Fruit fly (Drosophila melanogaster) whole organism, embryonic: ENCODE measurements around the gene Tis11.
A peak's percentile ranks its signal among the peaks of the same experiment; 100 is the strongest.

Experiments
- Aef1 ChIP-seq: fragments of 200-800 bp; sonication (Bioruptor generic); IDR thresholded peaks from 3 replicates; pipeline ENCODE4 v1.3.6; 2022; ENCODE audit warnings: missing biosample characterization, missing genetic modification characterization
- CG10959 ChIP-seq: fragments of 200-800 bp; sonication (Bioruptor generic); IDR thresholded peaks from 2 replicates; pipeline ENCODE4 v1.3.6; 2022; ENCODE audit warnings: missing biosample characterization, missing genetic modification characterization
- CG11093 ChIP-seq: fragments of 200-800 bp; sonication (Bioruptor generic); IDR thresholded peaks from 3 replicates; pipeline ENCODE4 v1.3.6; 2022; ENCODE audit warnings: missing biosample characterization, missing genetic modification characterization
- CG11247 ChIP-seq: fragments of 200-800 bp; sonication (Bioruptor generic); IDR thresholded peaks from 2 replicates; pipeline ENCODE4 v1.3.6; 2022; ENCODE audit warnings: missing biosample characterization, missing genetic modification characterization
- CG12659 ChIP-seq: fragments of 200-800 bp; sonication (Bioruptor generic); optimal IDR thresholded peaks from 3 replicates; lab custom pipeline; 2017; ENCODE audit warnings: mild to moderate bottlenecking, missing biosample characterization, missing genetic modification reagents, missing genetic modification characterization
- CG12769 ChIP-seq: fragments of 200-800 bp; sonication (Bioruptor generic); optimal IDR thresholded peaks from 2 replicates; lab custom pipeline; 2019; ENCODE audit warnings: missing biosample characterization, mild to moderate bottlenecking, missing genetic modification characterization, moderate library complexity
- CG13123 ChIP-seq: fragments of 200-800 bp; sonication (Bioruptor generic); optimal IDR thresholded peaks from 2 replicates; lab custom pipeline; 2016; ENCODE audit warnings: missing biosample characterization, missing genetic modification characterization
- CG13287 ChIP-seq: fragments of 200-800 bp; sonication (Bioruptor generic); IDR thresholded peaks from 2 replicates; pipeline ENCODE4 v1.3.6; 2022; ENCODE audit warnings: missing biosample characterization, missing genetic modification characterization; ENCODE audit not compliant: partially characterized antibody
- CG14667 ChIP-seq: fragments of 200-800 bp; sonication (Bioruptor generic); IDR thresholded peaks from 2 replicates; pipeline ENCODE4 v1.3.6; 2022; ENCODE audit warnings: missing biosample characterization, missing genetic modification characterization
- CG15073 ChIP-seq: fragments of 200-800 bp; sonication (Bioruptor generic); optimal IDR thresholded peaks from 2 replicates; lab custom pipeline; 2016; ENCODE audit warnings: missing biosample characterization, missing genetic modification characterization
- CG1529 ChIP-seq: fragments of 200-800 bp; sonication (Bioruptor generic); optimal IDR thresholded peaks from 3 replicates; lab custom pipeline; 2018; ENCODE audit warnings: missing biosample characterization, missing genetic modification characterization
- CG15514 ChIP-seq: fragments of 200-800 bp; sonication (Bioruptor generic); optimal IDR thresholded peaks from 3 replicates; lab custom pipeline; 2017; ENCODE audit warnings: missing biosample characterization, missing genetic modification characterization, mild to moderate bottlenecking, moderate library complexity, missing genetic modification reagents
- CG16779 ChIP-seq: fragments of 200-800 bp; sonication (Bioruptor generic); IDR thresholded peaks from 2 replicates; pipeline ENCODE4 v1.3.6; 2022; ENCODE audit warnings: missing biosample characterization, missing genetic modification characterization
- CG17359 ChIP-seq: fragments of 200-800 bp; sonication (Bioruptor generic); optimal IDR thresholded peaks from 3 replicates; lab custom pipeline; 2018; ENCODE audit warnings: missing biosample characterization, mild to moderate bottlenecking, missing genetic modification characterization, moderate library complexity
- CG17829 ChIP-seq: fragments of 200-800 bp; optimal IDR thresholded peaks from 2 replicates; lab custom pipeline; 2019; ENCODE audit warnings: missing biosample characterization, mild to moderate bottlenecking, missing genetic modification characterization, moderate library complexity
- CG33557 ChIP-seq: fragments of 200-800 bp; sonication (Bioruptor generic); optimal IDR thresholded peaks from 2 replicates; lab custom pipeline; 2019; ENCODE audit warnings: missing biosample characterization, mild to moderate bottlenecking, missing genetic modification characterization, moderate library complexity
- CG3726 ChIP-seq: fragments of 200-800 bp; sonication (Bioruptor generic); IDR thresholded peaks from 3 replicates; pipeline ENCODE4, ENCODE4 v1.3.6; 2022; ENCODE audit warnings: missing biosample characterization, missing genetic modification characterization
- CG4854 ChIP-seq: fragments of 200-800 bp; sonication (Bioruptor generic); optimal IDR thresholded peaks from 2 replicates; lab custom pipeline; 2016; ENCODE audit warnings: missing biosample characterization, missing genetic modification characterization, inconsistent platforms
- CG6175 ChIP-seq: fragments of 200-800 bp; sonication (Bioruptor generic); IDR thresholded peaks from 3 replicates; pipeline ENCODE4 v1.3.6; 2022; ENCODE audit warnings: missing biosample characterization, missing genetic modification characterization
- CG6765 ChIP-seq: fragments of 200-800 bp; sonication (Bioruptor generic); optimal IDR thresholded peaks from 3 replicates; lab custom pipeline; 2017; ENCODE audit warnings: missing biosample characterization, mild to moderate bottlenecking, missing genetic modification characterization
- CG6791 ChIP-seq: fragments of 200-800 bp; sonication (Bioruptor generic); IDR thresholded peaks from 3 replicates; pipeline ENCODE4 v1.3.6; 2022; ENCODE audit warnings: missing biosample characterization, missing genetic modification characterization; ENCODE audit not compliant: partially characterized antibody
- CG7357 ChIP-seq: fragments of 200-800 bp; sonication (Bioruptor generic); IDR thresholded peaks from 3 replicates; pipeline ENCODE4 v1.3.6; 2022; ENCODE audit warnings: missing biosample characterization, missing genetic modification characterization
- Chrac-16 ChIP-seq: fragments of 200-800 bp; sonication (Bioruptor generic); optimal IDR thresholded peaks from 3 replicates; lab custom pipeline; 2016; ENCODE audit warnings: missing biosample characterization, missing genetic modification characterization
- D ChIP-seq, 2 experiments: fragments of 200-800 bp in 1 of 2; fragments of >200 bp in 1 of 2; sonication (Bioruptor generic) in 1 of 2; optimal IDR thresholded peaks; 2 replicates in 1 of 2; 3 replicates in 1 of 2; lab custom pipeline; 2017; ENCODE audit warnings: mild to moderate bottlenecking in 1 of 2, missing biosample characterization in 1 of 2, missing genetic modification characterization in 1 of 2, missing genetic modification reagents in 1 of 2
- Dbx ChIP-seq: fragments of 200-800 bp; sonication (Bioruptor generic); IDR thresholded peaks from 3 replicates; pipeline ENCODE4 v1.3.6; 2022; ENCODE audit warnings: missing biosample characterization, missing genetic modification characterization
- Dek ChIP-seq: fragments of 200-800 bp; sonication (Bioruptor generic); optimal IDR thresholded peaks from 3 replicates; lab custom pipeline; 2019; ENCODE audit warnings: missing biosample characterization, mild to moderate bottlenecking, missing genetic modification characterization, moderate library complexity
- E2f1 ChIP-seq: fragments of 200-800 bp; sonication (Bioruptor generic); IDR thresholded peaks from 2 replicates; pipeline ENCODE4 v1.3.6; 2022; ENCODE audit warnings: missing biosample characterization, missing genetic modification characterization
- Hr39 ChIP-seq: fragments of >200 bp; optimal IDR thresholded peaks from 2 replicates; lab custom pipeline; 2017
- Jarid2 ChIP-seq: fragments of 200-800 bp; sonication (Bioruptor generic); optimal IDR thresholded peaks from 3 replicates; lab custom pipeline; 2017; ENCODE audit warnings: mild to moderate bottlenecking, missing biosample characterization, missing genetic modification reagents, missing genetic modification characterization
- Kr ChIP-seq: fragments of 200-800 bp; sonication (Bioruptor generic); optimal IDR thresholded peaks from 2 replicates; lab custom pipeline; 2017; ENCODE audit warnings: missing biosample characterization, mild to moderate bottlenecking, missing genetic modification characterization
- NC2α ChIP-seq: fragments of 200-800 bp; sonication (Bioruptor generic); optimal IDR thresholded peaks from 2 replicates; lab custom pipeline; 2016; ENCODE audit warnings: missing biosample characterization, missing genetic modification characterization
- Poxn ChIP-seq: fragments of 200-800 bp; sonication (Bioruptor generic); IDR thresholded peaks from 2 replicates; pipeline ENCODE4 v1.3.6; 2022; ENCODE audit warnings: missing biosample characterization, missing genetic modification characterization
- Sox102F ChIP-seq: fragments of 200-800 bp; sonication (Bioruptor generic); optimal IDR thresholded peaks from 2 replicates; lab custom pipeline; 2018; ENCODE audit warnings: missing biosample characterization, mild to moderate bottlenecking, missing genetic modification characterization, moderate library complexity
- bigmax ChIP-seq: fragments of 200-800 bp; sonication (Bioruptor generic); optimal IDR thresholded peaks from 2 replicates; lab custom pipeline; 2018; ENCODE audit warnings: missing biosample characterization, mild to moderate bottlenecking, missing genetic modification characterization
- bowl ChIP-seq: fragments of 200-800 bp; sonication (Bioruptor generic); IDR thresholded peaks from 2 replicates; pipeline ENCODE4 v1.3.6; 2022; ENCODE audit warnings: missing biosample characterization, missing genetic modification characterization
- cato ChIP-seq: fragments of 200-800 bp; sonication (Bioruptor generic); optimal IDR thresholded peaks from 2 replicates; lab custom pipeline; 2016; ENCODE audit warnings: missing biosample characterization, missing genetic modification characterization, borderline replicate concordance
- chn ChIP-seq: fragments of 200-800 bp; sonication (Bioruptor generic); optimal IDR thresholded peaks from 2 replicates; lab custom pipeline; 2016; ENCODE audit warnings: missing biosample characterization, missing genetic modification characterization
- corto ChIP-seq: fragments of 200-800 bp; sonication (Bioruptor generic); optimal IDR thresholded peaks from 2 replicates; lab custom pipeline; 2016; ENCODE audit warnings: missing biosample characterization, mild to moderate bottlenecking, missing genetic modification characterization, moderate library complexity
- crc ChIP-seq: fragments of 200-800 bp; sonication (Bioruptor generic); optimal IDR thresholded peaks from 2 replicates; lab custom pipeline; 2016; ENCODE audit warnings: missing biosample characterization, missing genetic modification characterization
- fd64A ChIP-seq: fragments of 200-800 bp; sonication (Bioruptor generic); optimal IDR thresholded peaks from 3 replicates; lab custom pipeline; 2018; ENCODE audit warnings: missing biosample characterization, mild to moderate bottlenecking, missing genetic modification characterization
- gro ChIP-seq: fragments of 200-800 bp; sonication (Bioruptor generic); optimal IDR thresholded peaks from 2 replicates; lab custom pipeline; 2016; ENCODE audit warnings: missing biosample characterization, missing genetic modification characterization
- gsb ChIP-seq: fragments of 200-800 bp; sonication (Bioruptor generic); IDR thresholded peaks from 2 replicates; pipeline ENCODE4 v1.3.6; 2022; ENCODE audit warnings: missing biosample characterization, missing genetic modification characterization
- hth ChIP-seq: fragments of >200 bp; optimal IDR thresholded peaks from 2 replicates; lab custom pipeline; 2017; ENCODE audit warnings: inconsistent platforms
- klu ChIP-seq: fragments of 200-800 bp; sonication (Bioruptor generic); IDR thresholded peaks from 2 replicates; pipeline ENCODE4 v1.3.6; 2022; ENCODE audit warnings: missing biosample characterization, missing genetic modification characterization
- knrl ChIP-seq: fragments of 200-800 bp; sonication (Bioruptor generic); IDR thresholded peaks from 3 replicates; pipeline ENCODE4 v1.3.6; 2022; ENCODE audit warnings: missing biosample characterization, missing genetic modification characterization; ENCODE audit not compliant: partially characterized antibody
- oc ChIP-seq: fragments of 200-800 bp; sonication (Bioruptor generic); optimal IDR thresholded peaks from 2 replicates; lab custom pipeline; 2018; ENCODE audit warnings: missing biosample characterization, mild to moderate bottlenecking, missing genetic modification characterization, moderate library complexity
- pho ChIP-seq: fragments of 200-800 bp; sonication (Bioruptor generic); optimal IDR thresholded peaks from 2 replicates; lab custom pipeline; 2016; ENCODE audit warnings: missing biosample characterization, missing genetic modification characterization
- slp2 ChIP-seq: fragments of 200-800 bp; sonication (Bioruptor generic); optimal IDR thresholded peaks from 2 replicates; lab custom pipeline; 2016; ENCODE audit warnings: missing biosample characterization, missing genetic modification characterization
- tin ChIP-seq: fragments of 200-800 bp; sonication (Bioruptor generic); optimal IDR thresholded peaks from 3 replicates; lab custom pipeline; 2016; ENCODE audit warnings: missing biosample characterization, missing genetic modification characterization
- vfl ChIP-seq: fragments of 200-800 bp; sonication (Bioruptor generic); optimal IDR thresholded peaks from 2 replicates; lab custom pipeline; 2016; ENCODE audit warnings: missing biosample characterization, missing genetic modification characterization

The Tis11 gene

DNA sequence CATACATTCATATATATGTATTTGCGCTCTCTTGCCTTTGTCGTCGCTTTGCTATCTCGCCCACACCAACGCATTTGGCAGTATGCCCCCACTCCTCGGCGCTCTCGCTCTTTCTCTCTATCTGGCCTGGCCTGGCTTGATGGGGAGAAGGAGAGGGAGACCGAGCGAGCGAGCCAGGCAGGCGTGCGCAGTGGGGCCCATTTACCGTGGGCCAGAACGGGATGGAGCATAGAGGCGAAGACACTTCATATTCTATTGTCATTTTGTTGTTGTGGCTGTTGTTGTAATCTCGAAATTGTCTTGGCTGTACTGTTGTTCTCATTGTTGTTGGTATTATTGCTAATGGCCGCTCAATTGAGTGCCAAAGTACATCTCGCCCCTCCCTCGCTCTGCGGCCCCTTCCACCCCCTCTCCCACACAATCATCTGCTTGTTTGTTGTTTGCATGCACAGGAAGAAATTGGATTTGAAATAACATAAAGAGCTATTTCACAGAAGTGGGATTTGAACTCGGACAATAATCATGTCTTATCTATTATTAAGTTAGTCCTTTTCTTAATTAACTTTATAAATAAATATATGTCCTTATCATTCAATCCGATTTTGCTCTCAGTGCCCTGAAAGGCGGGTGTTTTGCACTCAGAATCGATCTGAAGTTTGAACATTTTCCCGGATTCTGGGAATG is 6.0 kb downstream of the Tis11 start:
- TF ChIP-seq chn (peak; percentile 39), CG11247 (GFP tag; lab: Robert Waterston, UW) (peak; percentile 93), cato (peak; percentile 81), hth (lab: Kevin White, UChicago) (no peak), Poxn (peak; percentile 71), vfl (GFP tag; lab: Kevin White, UChicago) (peak; percentile 56), CG1529 (GFP tag; lab: Kevin White, UChicago) (peak; percentile 81), bigmax (GFP tag; lab: Kevin White, UChicago) (peak; percentile 5), gsb (GFP tag; lab: Robert Waterston, UW) (peak; percentile 86), CG17359 (tag; lab: Kevin White, UChicago) (peak; percentile 91), CG15514 (GFP tag; lab: Kevin White, UChicago) (peak; percentile 59), Dbx (GFP tag; lab: Robert Waterston, UW) (peak; percentile 88), corto (GFP tag; lab: Kevin White, UChicago) (peak; percentile 82), CG14667 (GFP tag; lab: Robert Waterston, UW) (peak; percentile 91), Sox102F (GFP tag; lab: Kevin White, UChicago) (peak; percentile 89), CG7357 (GFP tag; lab: Robert Waterston, UW) (peak; percentile 80), pho (GFP tag; lab: Kevin White, UChicago) (peak; percentile 3), slp2 (GFP tag; lab: Kevin White, UChicago) (no peak), crc (no peak), CG10959 (GFP tag; lab: Robert Waterston, UW) (peak; percentile 91), CG15073 (peak; percentile 54), Hr39 (lab: Kevin White, UChicago) (no peak), Dek (tag; lab: Kevin White, UChicago) (peak; percentile 88), E2f1 (GFP tag; lab: Robert Waterston, UW) (peak; percentile 90), Jarid2 (GFP tag; lab: Kevin White, UChicago) (peak; percentile 62), CG6791 (GFP tag; lab: Robert Waterston, UW) (no peak), oc (peak; percentile 71), tin (peak; percentile 85), D (optimal IDR thresholded peaks at IDR 0.05; lab: Kevin White, UChicago) (no peak), D (GFP tag; optimal IDR thresholded peaks at IDR 0.05; lab: Kevin White, UChicago) (peak; percentile 89), CG4854 (GFP tag; lab: Kevin White, UChicago) (peak; percentile 75), CG17829 (peak; percentile 90), CG6765 (GFP tag; lab: Kevin White, UChicago) (peak; percentile 68), bowl (GFP tag; lab: Robert Waterston, UW) (peak; percentile 75), CG6175 (peak; percentile 74), CG16779 (GFP tag; lab: Robert Waterston, UW) (peak; percentile 92), CG3726 (peak; percentile 84; the same call in 1 of the 3 replicates), Chrac-16 (GFP tag; lab: Kevin White, UChicago) (peak; percentile 87), NC2α (GFP tag; lab: Kevin White, UChicago) (no peak), klu (GFP tag; lab: Robert Waterston, UW) (peak; percentile 85), CG11093 (GFP tag; lab: Robert Waterston, UW) (peak; percentile 87), CG13123 (GFP tag; lab: Kevin White, UChicago) (peak; percentile 72), CG12769 (peak; percentile 91), Kr (GFP tag; lab: Kevin White, UChicago) (no peak), Aef1 (GFP tag; lab: Robert Waterston, UW) (peak; percentile 90), CG12659 (GFP tag; lab: Kevin White, UChicago) (peak; percentile 93), knrl (GFP tag; lab: Robert Waterston, UW) (no peak; the same call in 2 of the 3 replicates), fd64A (GFP tag; lab: Kevin White, UChicago) (peak; percentile 74), CG13287 (peak; percentile 39; the same call in 1 of the 2 replicates), gro (peak; percentile 27), CG33557 (GFP tag; lab: Kevin White, UChicago) (peak; percentile 81)
